Fruit fly (Drosophila melanogaster) ovary, adult (tissue): ENCODE data around the gene CG12024.

ENCODE experiments used
- CG17801 ChIP-seq: fragments of 200-800 bp; optimal IDR thresholded peaks from 2 replicates; lab custom pipeline; 2019; ENCODE audit warnings: missing biosample characterization, mild to moderate bottlenecking, missing genetic modification characterization, moderate library complexity; ENCODE audit not compliant: partially characterized antibody

The CG12024 gene

DNA sequence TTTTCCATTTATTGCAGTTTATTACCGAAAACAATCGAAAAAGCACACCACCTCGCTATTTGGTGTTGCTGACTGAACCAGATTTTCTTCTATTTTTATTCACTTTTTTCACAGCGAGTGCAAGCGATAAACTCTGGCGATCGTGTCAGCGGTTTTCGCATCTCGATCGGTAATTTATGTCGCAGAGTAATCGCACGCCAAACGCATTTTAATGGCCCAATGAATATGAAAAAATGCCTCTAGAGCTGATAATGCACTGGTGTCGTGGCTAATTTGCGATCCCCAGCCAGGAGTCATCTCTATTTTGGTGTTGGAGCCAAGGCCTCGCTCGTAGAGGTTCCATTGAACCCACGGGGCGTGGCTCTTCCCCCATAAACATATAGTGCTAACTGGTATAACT is 3.7 kb upstream of the CG12024 start:
- TF ChIP-seq CG17801: no peak

DNA sequence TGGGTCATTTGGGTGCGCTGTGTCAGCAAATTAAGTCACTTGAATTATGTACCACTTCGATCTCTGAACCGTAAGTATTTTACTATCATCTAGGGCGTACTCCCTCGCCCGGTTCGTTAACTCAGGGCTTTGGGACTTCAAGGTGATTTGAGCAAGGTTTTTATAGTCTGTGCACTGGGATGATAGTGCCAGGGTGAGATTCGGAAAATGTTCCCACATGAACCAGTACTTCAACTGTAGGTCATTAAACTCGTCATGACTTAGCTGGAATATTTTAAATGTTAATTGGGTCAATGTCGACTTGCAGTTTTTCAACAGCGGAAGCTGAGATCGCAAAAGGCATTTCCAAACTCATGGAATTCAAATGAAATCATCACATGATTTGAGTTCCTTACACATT is 1.5 kb upstream of the CG12024 start, which contains the start of gene CNMa:
CNMa (minus strand) TSS at position 101 of the 400 bp plus-strand sequence.
- no peak for TF ChIP-seq CG17801

DNA sequence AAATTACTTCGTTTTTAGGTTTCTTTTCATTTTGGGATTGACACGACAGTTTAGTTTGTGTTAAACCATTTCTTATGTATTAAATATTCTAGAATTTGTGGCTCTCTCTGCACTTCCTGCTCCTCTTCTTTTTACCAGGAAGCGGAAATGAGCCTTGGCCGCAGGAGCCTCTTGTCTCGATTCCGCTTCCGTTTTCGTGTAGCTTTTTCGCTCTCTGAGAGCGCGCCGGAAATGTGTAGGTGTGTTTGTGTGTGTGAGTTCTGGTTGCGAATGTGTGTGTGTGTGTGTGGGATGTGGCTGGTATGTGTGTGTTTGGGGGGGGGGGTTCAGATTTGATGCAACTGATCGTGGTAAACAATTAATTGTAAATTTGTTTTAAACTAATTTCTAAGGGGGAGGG is 2.6 kb downstream of the CG12024 start:
- TF ChIP-seq CG17801: peak; percentile 22

DNA sequence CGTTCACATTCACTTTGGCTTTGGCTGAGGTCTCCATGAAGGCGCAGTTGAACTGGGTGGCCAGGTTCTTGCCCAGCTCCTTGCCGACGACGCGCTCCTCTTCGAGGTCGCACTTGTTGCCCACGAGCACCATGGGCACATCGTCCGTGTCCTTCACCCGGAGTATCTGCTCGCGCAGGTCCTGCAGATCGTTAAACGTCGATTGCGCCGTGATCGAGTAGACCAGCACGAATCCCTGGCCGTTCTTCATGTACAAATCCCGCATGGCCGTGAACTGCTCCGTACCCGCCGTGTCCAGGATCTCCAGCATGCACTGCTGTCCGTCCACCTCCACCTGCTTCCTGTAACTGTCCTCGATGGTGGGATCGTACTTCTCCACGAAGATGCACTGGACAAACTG is 3.8 kb downstream of the CG12024 start:
- TF ChIP-seq CG17801: no peak

DNA sequence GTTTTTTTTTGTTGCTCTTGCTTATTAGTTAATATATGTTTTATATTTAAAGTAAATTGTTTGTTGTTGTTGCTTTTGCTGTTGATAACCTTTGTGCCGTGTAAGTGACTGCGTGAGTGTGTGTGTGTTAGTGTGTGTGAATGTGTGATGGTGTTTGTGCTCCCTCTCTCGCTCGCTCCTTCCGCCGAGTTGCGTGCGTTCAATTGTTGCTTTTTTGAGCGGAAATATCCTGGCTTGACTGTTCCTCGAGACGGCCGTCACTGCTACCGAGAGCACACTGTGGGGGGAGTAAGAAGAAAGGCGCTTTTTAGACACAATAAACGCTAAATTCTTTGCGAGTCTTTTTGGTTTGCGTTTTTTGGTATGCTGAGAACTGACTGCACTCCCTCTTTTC is 4.4 kb downstream of the CG12024 start:
- no peak for TF ChIP-seq CG17801

DNA sequence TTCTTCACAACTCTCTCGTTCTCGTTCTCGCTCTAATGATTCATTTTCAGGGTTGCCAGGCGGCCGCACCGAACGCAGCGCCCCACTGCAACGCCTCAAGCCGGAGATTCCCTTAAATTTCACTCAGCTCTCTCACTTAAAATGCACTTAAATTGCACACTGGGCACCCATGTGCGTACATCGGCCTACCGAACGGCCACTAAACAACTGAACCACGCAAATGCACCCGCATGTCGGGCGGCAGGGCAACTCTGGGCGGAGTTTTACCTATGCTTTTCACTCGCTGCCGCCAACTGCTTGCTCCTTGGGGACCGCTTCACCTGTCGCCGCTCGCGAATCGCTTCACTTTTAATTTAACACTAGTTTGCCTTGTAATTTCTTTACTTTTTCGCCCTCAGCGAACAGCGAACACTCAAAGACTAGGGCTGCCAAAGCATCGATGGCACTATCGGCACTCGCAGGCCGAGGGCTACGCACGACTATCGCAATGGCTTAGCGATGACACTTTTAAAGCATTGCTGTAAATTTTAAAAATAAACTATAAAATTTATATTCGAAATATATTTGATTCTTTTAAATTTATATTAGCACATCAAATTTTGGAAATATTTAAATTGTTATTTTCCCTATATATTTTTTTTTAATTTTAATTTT is 5.0 kb downstream of the CG12024 start, which contains the start of gene Rap1:
Rap1 (minus strand) TSS at position 446 of the 654 bp plus-strand sequence.
- TF ChIP-seq CG17801: peak; percentile 30

DNA sequence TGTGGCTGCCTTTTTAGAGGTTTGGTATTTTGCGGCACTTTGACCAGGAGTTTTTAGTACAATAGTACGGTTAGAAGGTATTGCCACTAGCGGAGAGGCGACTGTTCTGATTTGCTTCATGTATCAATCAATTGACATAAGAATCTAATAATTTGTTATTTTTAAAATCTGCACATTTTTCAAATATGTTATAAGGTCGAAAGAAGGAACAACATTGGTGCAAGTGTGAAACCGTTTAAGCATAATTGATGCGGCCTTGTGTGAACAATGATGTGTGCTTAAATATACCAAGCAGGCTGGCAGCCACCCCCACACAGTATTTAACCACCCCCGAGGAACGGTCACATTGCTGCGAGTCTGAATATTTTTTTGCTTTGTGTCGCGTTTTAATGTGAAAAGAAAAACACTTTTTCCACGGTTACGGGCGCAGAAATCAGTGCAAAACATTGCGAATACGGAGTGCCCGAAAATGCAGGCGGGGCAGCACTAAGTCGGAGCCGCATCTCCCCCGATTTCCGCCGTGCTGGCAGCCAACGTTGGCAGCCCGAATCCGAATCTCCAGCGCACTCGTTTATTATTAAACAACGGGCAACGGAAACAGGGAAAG is 8.3 kb downstream of the CG12024 start, which contains the start of the genes HBS1 and CG12025:
HBS1 (minus strand) TSS at position 120 of the 607 bp plus-strand sequence.
CG12025 (plus strand) TSS at position 310 of the 607 bp plus-strand sequence.
- TF ChIP-seq CG17801: no peak

DNA sequence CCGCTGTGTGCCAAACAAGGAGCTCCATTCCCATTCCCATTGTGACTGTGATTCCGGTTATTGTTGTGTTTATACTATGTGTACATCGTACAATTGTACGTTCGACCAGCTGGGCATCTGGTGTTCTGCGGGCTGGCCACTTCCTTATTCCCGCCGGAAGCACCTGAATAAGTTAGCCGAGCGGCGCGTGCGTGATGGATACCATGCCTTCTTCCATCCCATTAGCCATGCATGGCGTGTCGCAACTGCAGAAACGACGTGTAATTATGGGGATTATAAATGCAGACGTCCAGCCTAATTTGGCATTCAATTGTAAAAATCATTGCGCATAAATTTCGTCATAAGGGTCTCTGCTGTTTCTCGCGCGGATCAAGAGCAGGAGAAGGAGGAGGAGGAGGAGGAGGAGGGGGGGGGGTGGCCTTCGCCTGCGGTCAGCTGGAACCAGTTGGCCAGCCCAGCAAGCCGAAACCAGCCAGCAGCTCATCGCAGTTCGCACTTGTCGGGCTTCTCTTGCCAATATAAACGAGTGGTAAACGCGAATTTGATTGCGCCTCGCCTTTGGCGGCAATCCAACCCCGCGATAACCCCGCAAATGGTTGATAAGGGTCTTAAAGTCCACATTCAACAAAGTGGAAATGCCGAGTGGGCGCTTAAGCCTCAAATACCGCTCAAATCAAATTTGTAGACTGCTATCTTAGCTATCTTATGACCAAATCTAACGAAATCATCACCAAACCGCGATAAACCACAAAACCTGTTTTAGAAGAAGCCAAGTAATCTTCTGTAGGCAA is 9.3 kb downstream of the CG12024 start:
- no peak for TF ChIP-seq CG17801

DNA sequence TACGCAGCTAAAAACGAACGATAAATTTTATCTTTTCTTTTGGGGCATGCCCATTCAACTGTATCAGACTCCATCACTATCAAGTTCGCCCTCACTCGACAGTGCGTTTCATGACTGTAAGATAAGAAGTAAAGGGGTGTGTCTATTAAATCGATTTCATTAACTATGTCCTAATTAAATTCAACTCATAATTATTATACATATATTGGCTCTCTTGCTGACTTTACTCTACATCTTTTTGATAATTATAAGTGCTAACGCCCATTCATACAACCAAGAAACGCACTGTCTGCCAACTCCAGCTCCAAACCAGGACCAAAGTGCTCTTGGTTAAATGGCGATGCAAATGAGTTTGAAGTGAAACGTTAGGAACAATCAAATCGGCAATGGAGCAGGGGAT is 11.9 kb downstream of the CG12024 start:
- TF ChIP-seq CG17801: no peak

DNA sequence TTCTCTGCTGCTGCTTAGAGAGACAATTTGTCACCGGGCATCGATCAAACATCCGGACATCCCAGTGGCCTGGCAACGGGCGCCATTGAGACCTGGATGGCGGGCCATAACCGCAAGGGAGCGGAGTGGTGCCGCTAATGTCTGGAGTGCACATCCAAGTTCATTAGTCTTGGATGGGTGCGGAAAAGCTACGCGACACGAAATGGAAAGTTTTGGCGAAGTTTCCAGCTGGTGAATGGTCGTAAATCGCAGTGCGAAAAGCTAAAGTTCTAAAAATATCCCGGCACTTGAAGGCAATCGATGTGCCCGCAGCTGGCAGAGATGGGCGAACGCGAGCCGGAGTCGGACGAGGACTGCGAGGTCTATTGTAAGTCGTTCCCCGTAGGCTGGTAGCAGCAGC is 12.8 kb downstream of the CG12024 start, which contains the start of gene CG13924:
CG13924 (plus strand) TSS at position 301 of the 400 bp plus-strand sequence.
- TF ChIP-seq CG17801: no peak

DNA sequence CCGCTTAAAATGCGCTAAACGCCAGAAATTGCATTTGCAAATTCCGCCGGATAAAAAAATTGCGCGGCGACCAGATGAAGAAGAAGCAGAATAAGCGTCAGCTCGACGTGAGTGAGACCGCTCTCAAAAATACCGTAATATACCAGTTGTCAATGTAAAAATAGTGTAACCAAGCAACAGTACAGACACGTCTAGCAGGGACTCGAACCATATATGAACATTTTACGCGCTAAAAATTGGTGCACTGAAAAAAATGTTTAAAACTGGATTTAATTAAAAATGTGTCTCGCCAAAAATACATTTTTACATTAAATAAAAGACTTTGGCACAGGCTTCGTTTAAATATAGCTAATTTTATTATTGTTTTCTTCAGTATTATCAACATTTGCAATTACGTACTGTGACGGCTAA is 19.3 kb downstream of the CG12024 start, which contains the start of gene dre4:
dre4 (minus strand) TSS at position 98 of the 411 bp plus-strand sequence.
- TF ChIP-seq CG17801: peak; percentile 42

DNA sequence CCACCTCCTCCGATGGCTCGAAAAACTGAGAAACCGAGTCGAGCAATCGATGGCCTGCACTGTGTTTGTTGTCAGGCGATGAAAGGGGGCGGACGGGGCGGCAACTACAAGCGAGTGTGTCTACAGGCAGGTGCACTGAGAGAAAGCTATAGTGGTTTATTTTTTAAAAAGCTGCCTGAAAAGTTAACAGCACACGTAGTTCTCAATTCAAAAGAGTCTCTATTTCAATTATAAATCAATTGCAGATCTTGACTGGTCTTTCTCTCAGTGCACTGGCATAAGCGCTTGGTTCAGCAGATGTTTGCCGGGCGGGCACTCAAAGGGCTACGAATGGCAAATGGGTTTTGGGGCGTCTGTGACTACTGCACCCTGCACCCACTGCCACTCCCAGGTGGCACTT is 23.7 kb downstream of the CG12024 start:
- TF ChIP-seq CG17801: no peak

DNA sequence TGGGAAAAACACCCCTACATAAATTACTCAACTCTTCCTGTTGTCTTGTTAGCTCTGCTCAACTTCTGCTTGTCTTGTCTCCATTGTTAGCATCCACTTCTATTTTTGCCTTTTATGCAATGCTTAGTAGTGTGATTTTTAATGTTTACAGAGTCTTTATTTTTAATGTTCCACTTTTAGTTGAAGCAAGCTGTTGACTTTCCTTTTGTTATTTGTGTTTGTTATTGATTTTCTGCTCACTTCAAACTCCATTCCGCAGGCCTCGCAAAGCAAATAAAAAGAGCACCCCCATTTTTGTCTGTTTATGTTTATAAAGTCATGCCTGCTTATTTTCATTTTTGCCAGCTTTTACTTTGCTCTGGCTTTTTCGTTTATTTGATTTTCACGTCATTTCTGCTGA is 25.0 kb downstream of the CG12024 start:
- TF ChIP-seq CG17801: no peak

DNA sequence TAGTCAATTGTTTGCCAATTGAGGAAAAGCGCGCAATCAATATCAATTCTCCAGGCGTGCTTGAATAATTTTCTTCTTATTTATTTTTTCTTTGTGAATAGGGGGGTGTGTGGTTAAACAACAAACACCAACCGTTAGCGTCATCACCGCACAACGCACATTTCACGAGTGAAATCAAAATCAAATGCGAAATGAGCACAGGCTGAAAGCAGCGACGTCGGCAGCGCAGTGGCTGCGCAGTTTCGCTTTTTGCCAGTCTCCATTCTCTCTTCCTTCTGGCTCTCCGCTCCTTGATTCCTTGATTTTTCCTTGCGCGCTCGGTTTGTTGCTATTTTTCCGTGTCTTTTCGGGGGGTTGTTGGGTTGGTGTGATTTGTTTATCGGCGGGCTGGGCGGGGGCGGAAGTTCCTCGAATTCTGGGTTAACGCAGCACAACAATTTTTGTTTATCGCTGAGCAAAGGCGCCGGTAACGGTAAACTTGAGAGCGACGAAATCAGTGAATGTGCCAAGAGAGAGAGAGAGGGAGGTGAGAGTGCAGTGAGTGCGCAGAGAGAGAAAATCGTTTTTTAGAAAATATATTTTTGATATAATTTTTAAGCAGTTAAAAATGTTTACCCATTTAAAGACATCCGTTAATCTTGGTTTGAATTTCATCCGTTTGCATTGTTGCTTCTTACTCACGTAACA is 26.0 kb downstream of the CG12024 start, which contains the start of gene CG13937:
CG13937 (minus strand) TSS at position 174 of the 687 bp plus-strand sequence.
- no peak for TF ChIP-seq CG17801

DNA sequence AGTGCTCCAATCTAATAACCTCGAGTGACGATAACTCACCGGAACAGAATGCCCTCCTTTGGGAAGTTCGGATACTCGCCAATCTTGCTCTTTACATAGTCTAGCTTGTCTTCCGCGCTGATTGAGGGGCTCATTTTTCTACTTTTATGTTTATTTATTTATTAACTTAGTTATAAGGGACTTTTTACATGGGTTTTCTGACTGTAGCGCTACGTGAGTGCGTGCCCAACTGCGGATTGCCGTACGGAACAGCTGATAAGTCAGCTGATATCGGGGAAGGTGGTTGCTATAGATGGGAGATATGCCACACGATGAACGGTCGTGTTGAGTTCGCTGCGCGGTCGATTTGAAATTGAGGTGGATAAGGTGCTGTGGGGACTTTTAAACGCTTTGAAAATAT is 27.7 kb downstream of the CG12024 start, which contains the start of gene Aprt:
Aprt (minus strand) TSS at position 368 of the 400 bp plus-strand sequence.
- peak; percentile 44 for TF ChIP-seq CG17801

DNA sequence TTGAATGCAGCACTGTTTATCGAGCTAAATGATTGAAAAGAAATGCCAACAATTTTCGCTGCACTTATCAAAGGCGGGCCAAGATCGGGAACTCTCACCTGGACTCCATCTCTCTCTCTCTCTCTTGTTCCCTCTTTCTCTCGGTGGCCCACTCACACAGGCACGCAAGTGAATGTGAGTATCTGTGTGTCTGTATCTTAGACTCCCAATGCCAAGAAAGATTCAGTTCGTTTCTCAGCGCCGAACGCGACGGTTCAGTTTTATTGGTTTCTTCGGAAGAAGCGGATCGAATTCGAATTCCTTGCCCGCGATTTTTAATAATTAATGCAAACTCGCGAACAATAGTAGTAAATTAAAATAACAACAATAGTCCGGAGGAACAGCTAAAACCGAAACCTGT is 28.5 kb downstream of the CG12024 start, which contains the start of gene Tmhs:
Tmhs (plus strand) TSS at position 222 of the 400 bp plus-strand sequence.
- no peak for TF ChIP-seq CG17801
